Worm (Caenorhabditis elegans): ENCODE results near the gene fbxb-34.

ce11 chrII:625926-626325 is 38.3 kb downstream of the fbxb-34 start:
- TF ChIP-seq elt-1 (tag; optimal IDR thresholded peaks at IDR 0.05), result no peak
- no peak for TF ChIP-seq mdl-1 (tag; optimal IDR thresholded peaks at IDR 0.05)
- no peak for TF ChIP-seq nhr-6 (tag; optimal IDR thresholded peaks at IDR 0.05)
- TF ChIP-seq elt-3 (tag; optimal IDR thresholded peaks at IDR 0.05), result no peak
- no peak for TF ChIP-seq ztf-4 (tag; optimal IDR thresholded peaks at IDR 0.05)
- peak; percentile 59 for TF ChIP-seq sma-9 (GFP tag; optimal IDR thresholded peaks at IDR 0.05)
- TF ChIP-seq sma-9 (tag; optimal IDR thresholded peaks at IDR 0.05), result no peak
- no peak for TF ChIP-seq ztf-11 (tag; optimal IDR thresholded peaks at IDR 0.05)

Data from whole organism, L2 larva.